Worm (Caenorhabditis elegans): ENCODE measurements around the gene myo-5.

Gene myo-5

DNA sequence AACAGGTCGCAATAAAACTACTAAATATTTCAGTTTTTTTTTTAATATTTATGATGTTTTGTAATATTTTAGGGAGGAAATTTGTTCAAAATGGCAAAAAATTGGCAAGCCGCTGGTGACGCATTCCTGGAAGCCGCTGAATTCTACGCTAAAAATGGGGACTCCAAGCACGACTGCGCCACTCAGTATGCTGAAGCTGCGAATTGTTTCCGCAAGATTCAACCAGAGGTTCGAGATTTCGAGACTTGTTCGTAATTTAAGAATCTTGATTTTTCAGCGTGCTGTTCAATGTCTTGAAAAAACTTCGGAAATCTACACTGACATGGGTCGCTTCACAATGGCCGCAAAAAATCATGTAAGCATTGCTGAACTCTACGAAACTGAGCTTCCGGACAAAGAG lies 22.9 kb downstream of the myo-5 start:
- TF ChIP-seq B0310.2 (tag; optimal IDR thresholded peaks at IDR 0.05) = no peak
- no peak for TF ChIP-seq F13C5.2 (tag; optimal IDR thresholded peaks at IDR 0.05)
- TF ChIP-seq ceh-36 (tag; optimal IDR thresholded peaks at IDR 0.05) = no peak
- TF ChIP-seq ets-7 (tag; optimal IDR thresholded peaks at IDR 0.05) = no peak
- TF ChIP-seq hmbx-1 (tag; optimal IDR thresholded peaks at IDR 0.05) = no peak
- no peak for TF ChIP-seq pes-1 (GFP tag; IDR thresholded peaks at IDR 0.05)
- TF ChIP-seq sea-1 (GFP tag; conservative IDR thresholded peaks at IDR 0.05) = no peak
- TF ChIP-seq tra-4 (tag; optimal IDR thresholded peaks at IDR 0.05) = no peak
- TF ChIP-seq scrt-1 (GFP tag; IDR thresholded peaks at IDR 0.05) = no peak

DNA sequence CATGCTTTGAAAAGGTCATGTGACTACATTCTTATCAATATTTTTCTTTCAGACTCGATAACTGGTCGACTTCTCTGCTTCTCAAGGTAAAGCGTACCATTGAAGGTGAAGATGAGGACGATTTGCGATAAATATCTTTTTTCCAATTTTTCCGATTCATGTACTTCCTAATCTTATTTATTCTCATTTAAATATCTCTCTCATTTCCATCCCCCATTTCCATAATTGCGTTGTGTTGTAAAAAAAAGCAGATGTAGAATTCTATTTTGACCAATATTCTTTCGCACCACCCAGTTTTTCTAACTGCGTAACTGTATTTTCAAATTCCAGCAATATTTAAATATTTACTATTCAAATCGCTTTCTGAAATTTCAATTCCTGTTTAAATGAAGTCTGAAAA lies 24.2 kb downstream of the myo-5 start, which contains the start of gene D1014.4:
TSS of gene D1014.4 (plus strand) at position 301 of the 400 bp plus-strand sequence.
- TF ChIP-seq B0310.2 (tag; optimal IDR thresholded peaks at IDR 0.05) (no peak), hmbx-1 (tag; optimal IDR thresholded peaks at IDR 0.05) (no peak), ama-1 (optimal IDR thresholded peaks at IDR 0.05) (no peak), F13C5.2 (tag; optimal IDR thresholded peaks at IDR 0.05) (no peak), tra-4 (tag; optimal IDR thresholded peaks at IDR 0.05) (no peak)

DNA sequence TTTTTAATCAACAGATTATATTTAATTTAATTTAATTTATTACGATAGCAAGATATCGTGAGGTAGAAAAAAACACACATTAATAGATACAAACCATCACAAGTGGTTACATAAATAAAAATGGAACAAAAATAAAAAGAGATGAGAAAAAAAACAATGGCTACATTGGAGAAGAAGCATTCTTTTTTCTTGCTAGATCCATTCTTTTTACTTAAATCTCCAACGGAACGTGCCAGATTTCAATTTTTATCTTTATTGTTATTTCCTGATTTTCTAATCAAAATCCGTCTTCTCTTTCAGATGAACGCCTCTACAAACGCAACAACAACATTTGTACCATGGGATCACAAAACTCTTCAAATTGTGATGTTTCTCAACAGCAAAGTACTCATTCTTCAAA lies 34.8 kb downstream of the myo-5 start, which contains the start of gene D1014.2:
TSS of gene D1014.2 (plus strand) at position 301 of the 400 bp plus-strand sequence.
- TF ChIP-seq pes-1 (GFP tag; IDR thresholded peaks at IDR 0.05) (no peak), hmbx-1 (tag; optimal IDR thresholded peaks at IDR 0.05) (no peak), ets-7 (tag; optimal IDR thresholded peaks at IDR 0.05) (no peak)

DNA sequence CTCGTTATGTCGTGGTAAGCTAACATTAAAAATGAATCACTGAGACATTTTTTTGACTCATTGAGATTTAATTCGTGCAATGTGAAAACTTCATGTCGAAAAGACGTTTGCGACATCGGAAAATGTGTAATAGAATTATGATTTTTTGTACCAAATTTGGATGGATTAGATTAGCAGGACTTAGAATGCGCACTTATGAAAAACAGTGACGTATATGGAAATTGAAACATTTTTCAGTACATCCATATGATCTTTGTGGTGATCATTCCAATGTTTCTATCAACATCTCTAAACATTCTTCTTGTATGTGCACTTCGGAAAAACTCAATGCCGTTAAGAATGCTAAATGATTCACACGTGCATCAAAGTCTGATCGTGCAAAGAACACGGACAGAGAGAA lies 35.7 kb downstream of the myo-5 start:
- no peak for TF ChIP-seq scrt-1 (GFP tag; IDR thresholded peaks at IDR 0.05)

DNA sequence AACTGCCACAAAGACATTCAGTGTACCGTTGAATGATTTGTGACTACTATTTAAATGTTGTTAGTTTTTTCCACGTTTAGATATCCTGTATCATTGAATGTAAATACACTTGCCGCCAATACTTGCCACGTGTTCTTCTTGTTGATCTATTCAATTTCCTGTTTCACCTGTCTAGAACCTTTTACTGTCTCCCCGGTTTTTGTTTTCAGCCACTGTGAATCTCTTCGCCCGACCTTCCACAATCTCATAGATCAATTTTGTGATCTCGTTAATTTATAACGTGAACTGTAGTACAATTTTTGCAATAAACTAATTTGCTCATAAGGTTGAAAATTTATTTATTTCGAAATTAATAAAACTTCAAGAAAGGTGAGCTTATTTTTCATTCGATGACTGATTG lies 36.6 kb downstream of the myo-5 start, which contains the start of gene D1014.13:
TSS of gene D1014.13 (plus strand) at position 301 of the 400 bp plus-strand sequence.
- TF ChIP-seq ceh-36 (tag; optimal IDR thresholded peaks at IDR 0.05) (no peak), flt-1 (GFP tag; IDR thresholded peaks at IDR 0.05) (no peak), scrt-1 (GFP tag; IDR thresholded peaks at IDR 0.05) (no peak), tra-4 (tag; optimal IDR thresholded peaks at IDR 0.05) (no peak), pes-1 (GFP tag; IDR thresholded peaks at IDR 0.05) (no peak), ama-1 (optimal IDR thresholded peaks at IDR 0.05) (no peak), tbx-37 (GFP tag; conservative IDR thresholded peaks at IDR 0.05) (no peak), B0310.2 (tag; optimal IDR thresholded peaks at IDR 0.05) (no peak), F13C5.2 (tag; optimal IDR thresholded peaks at IDR 0.05) (no peak), ceh-13 (GFP tag; optimal IDR thresholded peaks at IDR 0.05) (no peak), tbx-11 (GFP tag; IDR thresholded peaks at IDR 0.05) (no peak), hnd-1 (tag; optimal IDR thresholded peaks at IDR 0.05) (no peak)

DNA sequence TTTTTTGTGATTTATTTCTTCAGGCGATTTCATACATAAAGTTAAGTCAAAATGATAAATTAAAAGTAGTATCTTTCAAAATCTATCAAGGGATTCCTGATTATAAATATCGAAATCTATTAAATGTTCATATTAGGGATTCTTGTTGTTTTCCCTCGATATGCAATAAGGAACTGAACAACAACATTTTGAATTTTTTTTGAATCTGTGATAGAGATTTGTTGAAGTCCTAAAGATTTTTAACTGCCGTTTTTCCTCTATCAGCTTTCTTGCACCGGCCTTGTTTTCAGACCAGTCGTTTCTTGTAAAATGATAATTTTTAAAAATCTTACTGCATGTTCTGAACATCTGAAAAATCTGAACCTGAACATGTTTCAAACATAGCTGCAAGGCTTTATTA lies 47.0 kb downstream of the myo-5 start:
- TF ChIP-seq aly-1 (tag; optimal IDR thresholded peaks at IDR 0.05) = no peak
- TF ChIP-seq hnd-1 (tag; optimal IDR thresholded peaks at IDR 0.05) = no peak
- no peak for TF ChIP-seq ama-1 (optimal IDR thresholded peaks at IDR 0.05)
- TF ChIP-seq scrt-1 (GFP tag; IDR thresholded peaks at IDR 0.05) = no peak
- TF ChIP-seq tbx-11 (GFP tag; IDR thresholded peaks at IDR 0.05) = no peak
- TF ChIP-seq F13C5.2 (tag; optimal IDR thresholded peaks at IDR 0.05) = no peak

DNA sequence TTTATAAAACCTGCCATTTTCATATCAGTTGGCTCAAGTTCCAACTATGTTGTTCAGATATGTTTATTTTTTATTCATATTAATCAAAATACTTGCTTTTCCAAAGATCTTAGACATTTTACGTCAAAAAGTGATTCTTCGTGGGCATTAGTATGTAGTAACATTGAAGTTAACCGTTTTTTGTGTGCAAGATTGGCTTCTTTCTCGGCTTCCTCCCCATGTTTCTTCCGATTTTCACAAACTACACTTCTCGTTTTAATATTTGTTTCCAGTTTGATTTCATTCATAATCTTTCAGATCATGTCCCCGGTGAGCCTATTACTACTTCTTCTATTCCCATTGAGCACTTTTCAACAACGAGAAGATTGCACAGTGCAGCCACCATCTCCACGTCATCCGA lies 48.7 kb downstream of the myo-5 start, which contains the start of gene sul-2:
TSS of gene sul-2 (plus strand) at position 301 of the 400 bp plus-strand sequence.
- TF ChIP-seq tbx-11 (GFP tag; IDR thresholded peaks at IDR 0.05) = no peak
- TF ChIP-seq sea-1 (GFP tag; conservative IDR thresholded peaks at IDR 0.05) = no peak
- TF ChIP-seq ceh-13 (GFP tag; optimal IDR thresholded peaks at IDR 0.05) = no peak
- no peak for TF ChIP-seq flt-1 (GFP tag; IDR thresholded peaks at IDR 0.05)
- no peak for TF ChIP-seq F13C5.2 (tag; optimal IDR thresholded peaks at IDR 0.05)
- TF ChIP-seq tbx-37 (GFP tag; conservative IDR thresholded peaks at IDR 0.05) = no peak
- no peak for TF ChIP-seq hmbx-1 (tag; optimal IDR thresholded peaks at IDR 0.05)
- TF ChIP-seq ceh-36 (tag; optimal IDR thresholded peaks at IDR 0.05) = no peak

DNA sequence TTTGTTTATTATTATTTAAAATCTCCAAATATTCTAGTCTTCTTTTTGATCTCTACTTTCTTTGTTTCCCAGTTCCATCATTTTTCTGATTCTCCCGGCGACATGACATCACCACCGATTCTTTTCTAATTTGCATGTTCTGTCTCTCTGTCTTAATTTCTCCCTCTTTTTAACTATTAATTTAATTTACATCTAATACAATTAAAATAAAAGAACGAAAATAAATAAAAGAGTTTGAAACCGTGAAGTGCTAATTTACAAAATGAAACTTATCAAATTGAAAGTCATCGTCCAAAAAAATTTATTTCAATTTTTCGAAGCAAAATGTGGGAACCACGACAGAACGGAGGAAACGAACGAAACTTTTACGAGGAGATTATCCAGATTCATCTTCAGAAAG lies 50.9 kb downstream of the myo-5 start, which contains the start of gene F20D6.6:
TSS of gene F20D6.6 (plus strand) at position 301 of the 400 bp plus-strand sequence.
- TF ChIP-seq scrt-1 (GFP tag; IDR thresholded peaks at IDR 0.05) (no peak), flt-1 (GFP tag; IDR thresholded peaks at IDR 0.05) (no peak), tra-4 (tag; optimal IDR thresholded peaks at IDR 0.05) (no peak), B0310.2 (tag; optimal IDR thresholded peaks at IDR 0.05) (no peak), sea-1 (GFP tag; conservative IDR thresholded peaks at IDR 0.05) (no peak), hnd-1 (tag; optimal IDR thresholded peaks at IDR 0.05) (no peak), F13C5.2 (tag; optimal IDR thresholded peaks at IDR 0.05) (no peak), pes-1 (GFP tag; IDR thresholded peaks at IDR 0.05) (no peak)

DNA sequence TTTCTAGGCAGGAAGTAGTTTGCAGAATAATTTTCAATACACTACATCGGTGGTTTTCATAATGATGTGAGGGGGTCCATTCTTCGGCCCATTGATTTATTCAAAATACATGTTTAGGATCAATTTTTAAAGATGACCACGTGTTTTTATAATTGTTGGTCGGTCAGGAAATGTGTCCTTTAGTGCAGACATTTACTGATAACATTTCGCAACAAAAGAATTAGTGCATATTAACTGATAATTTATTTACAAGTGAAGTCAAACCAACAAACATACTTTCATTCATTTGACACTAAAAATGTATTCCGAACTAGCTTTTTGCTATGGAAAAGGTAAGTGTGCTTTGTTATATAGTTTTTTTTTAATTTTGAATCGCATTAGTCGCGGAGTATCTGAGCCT lies 52.9 kb downstream of the myo-5 start, which contains the start of gene F20D6.5:
TSS of gene F20D6.5 (plus strand) at position 259 of the 400 bp plus-strand sequence.
- no peak for TF ChIP-seq F13C5.2 (tag; optimal IDR thresholded peaks at IDR 0.05)
- no peak for TF ChIP-seq flt-1 (GFP tag; IDR thresholded peaks at IDR 0.05)
- no peak for TF ChIP-seq scrt-1 (GFP tag; IDR thresholded peaks at IDR 0.05)
- TF ChIP-seq ceh-36 (tag; optimal IDR thresholded peaks at IDR 0.05) = no peak
- TF ChIP-seq hmbx-1 (tag; optimal IDR thresholded peaks at IDR 0.05) = no peak

DNA sequence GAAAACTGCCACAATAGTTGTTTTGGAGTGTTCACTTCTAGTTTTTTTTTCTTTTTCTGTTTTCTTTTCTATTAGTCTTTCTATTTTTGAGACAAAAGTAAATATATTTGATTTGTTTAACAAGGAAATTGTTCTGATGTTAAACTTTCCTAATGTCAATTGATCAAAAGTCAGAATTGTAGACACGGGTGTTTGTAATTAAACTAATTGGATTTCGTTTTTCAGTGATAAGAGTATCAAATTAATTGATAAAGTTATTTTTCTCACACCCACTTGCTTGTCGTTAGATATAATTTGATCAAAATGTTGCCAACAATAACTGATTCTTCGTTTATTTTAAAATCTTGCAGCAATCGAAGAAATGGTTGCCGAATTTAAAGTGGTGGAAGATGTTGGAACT lies 54.4 kb downstream of the myo-5 start:
- TF ChIP-seq hmbx-1 (tag; optimal IDR thresholded peaks at IDR 0.05) (no peak), ama-1 (optimal IDR thresholded peaks at IDR 0.05) (no peak), sea-1 (GFP tag; conservative IDR thresholded peaks at IDR 0.05) (no peak), F13C5.2 (tag; optimal IDR thresholded peaks at IDR 0.05) (no peak), tbx-11 (GFP tag; IDR thresholded peaks at IDR 0.05) (no peak), flt-1 (GFP tag; IDR thresholded peaks at IDR 0.05) (no peak), ets-7 (tag; optimal IDR thresholded peaks at IDR 0.05) (no peak), ceh-36 (tag; optimal IDR thresholded peaks at IDR 0.05) (no peak), ceh-13 (GFP tag; optimal IDR thresholded peaks at IDR 0.05) (no peak), scrt-1 (GFP tag; IDR thresholded peaks at IDR 0.05) (no peak), tbx-37 (GFP tag; conservative IDR thresholded peaks at IDR 0.05) (no peak)

All from whole organism, early embryonic.